Worm (Caenorhabditis elegans) whole organism, L4/young adult: ENCODE results near the gene T23B5.6.

Source experiments
- W03F9.2 ChIP-seq: fragments of 150-350 bp; optimal IDR thresholded peaks from 2 replicates; lab custom pipeline; 2014; ENCODE audit warnings: missing biosample characterization, missing genetic modification characterization
- dao-5 ChIP-seq: sonication (generic microtip); optimal IDR thresholded peaks from 2 replicates; lab custom pipeline; 2016; ENCODE audit warnings: missing genotype, missing genetic modification characterization, moderate library complexity, missing compliant biosample characterization
- him-1 ChIP-seq: sonication (generic microtip); optimal IDR thresholded peaks from 2 replicates; lab custom pipeline; 2016; ENCODE audit warnings: missing genotype, missing genetic modification reagents, missing genetic modification characterization, missing compliant biosample characterization

The T23B5.6 gene

DNA sequence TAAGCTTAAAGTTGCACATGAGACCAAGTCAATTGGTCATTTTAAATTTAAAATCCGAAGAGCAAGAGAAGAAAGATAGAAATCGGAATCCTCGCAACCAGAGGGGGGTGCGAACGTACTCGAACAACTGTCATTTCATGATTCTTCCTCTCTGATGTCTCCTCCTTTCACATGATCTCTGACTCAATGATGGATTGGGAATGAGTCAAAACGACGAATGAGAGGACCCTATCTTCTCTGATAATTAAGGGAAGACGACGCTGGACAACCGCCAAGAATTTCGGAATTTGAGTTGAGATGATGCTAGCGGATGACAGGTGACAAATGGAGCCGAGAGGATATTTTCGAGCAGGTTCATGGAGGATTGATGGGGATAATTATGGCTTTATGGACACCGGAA is 39.7 kb downstream of the T23B5.6 start:
- TF ChIP-seq dao-5 (no peak), him-1 (tag; lab: Kevin White, UChicago) (no peak), W03F9.2 (no peak)

DNA sequence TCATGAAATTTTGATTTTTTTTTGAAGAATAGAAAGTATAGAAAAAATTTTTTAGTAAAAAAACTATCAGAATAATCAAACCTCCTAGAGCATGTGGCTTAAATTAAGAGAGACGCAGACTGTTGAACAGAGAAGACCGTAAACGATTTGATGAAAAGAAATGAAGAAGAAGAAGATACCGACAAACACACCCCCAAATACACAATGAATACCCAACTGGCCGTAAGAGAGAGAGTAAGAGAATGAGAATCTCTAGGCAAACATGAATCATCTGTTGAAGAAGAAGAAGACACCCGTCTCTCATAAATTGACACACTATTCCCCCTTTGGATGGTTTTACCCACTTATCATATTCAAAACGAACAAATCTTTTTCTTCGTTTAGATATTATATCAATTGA is 43.2 kb downstream of the T23B5.6 start:
- TF ChIP-seq dao-5 (no peak), W03F9.2 (no peak), him-1 (tag; lab: Kevin White, UChicago) (no peak)

ce11 chrIV:12632430-12632829 is 44.6 kb downstream of the T23B5.6 start:
- no peak for TF ChIP-seq him-1 (tag; lab: Kevin White, UChicago)
- no peak for TF ChIP-seq W03F9.2
- no peak for TF ChIP-seq dao-5

ce11 chrIV:12630922-12631321 is 46.1 kb downstream of the T23B5.6 start, which contains the start of gene ark-1:
ark-1 (minus strand) TSS chrIV:12631022.
- TF ChIP-seq W03F9.2 (no peak), him-1 (tag; lab: Kevin White, UChicago) (no peak), dao-5 (no peak)
